Fruit fly (Drosophila melanogaster): ENCODE data around the gene NELF-B.

DNA sequence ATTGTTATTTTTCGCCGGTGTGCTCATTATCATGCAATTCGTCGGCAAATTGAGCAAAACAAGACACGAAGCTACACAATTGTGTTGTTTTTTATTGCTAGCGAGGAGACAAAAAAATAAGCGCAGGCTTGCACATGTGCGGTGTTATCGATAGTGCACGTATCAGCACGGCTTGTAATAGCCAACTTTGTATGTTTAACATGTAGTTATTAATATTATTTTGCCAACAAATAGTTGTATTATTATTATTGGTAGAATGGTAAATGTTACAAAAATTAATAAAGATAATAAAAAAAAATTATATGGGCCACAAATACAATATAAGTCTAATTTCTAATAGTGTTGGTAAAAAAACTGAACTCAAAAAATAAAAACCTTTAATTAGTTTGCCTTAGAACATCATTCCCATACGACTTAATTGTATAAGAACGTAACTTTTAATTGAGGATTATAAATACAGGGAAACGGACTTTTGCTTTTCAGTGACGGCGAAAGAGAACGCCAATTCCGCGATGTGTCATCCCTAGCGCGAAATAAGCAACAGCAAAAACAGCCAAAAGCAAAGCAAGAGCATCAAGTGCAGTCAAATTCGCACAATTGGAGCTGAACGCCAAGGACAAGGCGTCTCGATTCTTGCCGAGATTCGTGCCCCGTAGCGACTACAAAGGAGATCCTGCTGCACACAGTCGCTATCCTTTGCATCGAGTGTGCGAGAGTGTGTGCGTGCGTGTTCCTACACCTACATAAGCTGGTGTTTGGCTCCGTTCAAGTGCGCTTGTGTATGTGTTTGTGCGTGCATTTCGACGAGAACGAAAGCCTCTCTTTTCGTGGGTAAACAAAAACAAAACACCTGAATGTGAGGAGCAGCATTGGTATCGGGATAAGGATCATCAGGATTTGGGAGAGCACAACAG lies at the start of gene NELF-B, which contains the start of gene CG12155:
- TF ChIP-seq Hr78 (GFP tag; optimal IDR thresholded peaks at IDR 0.05) (no peak), dl (GFP tag; optimal IDR thresholded peaks at IDR 0.05; ENCODE audit: insufficient read depth in 1 of 2, partially characterized antibody in 2 of 2) (no peak), Abd-B (GFP tag; optimal IDR thresholded peaks at IDR 0.05) (no peak), Myc (optimal IDR thresholded peaks at IDR 0.05) (peak; percentile 2), Sp1 (GFP tag; optimal IDR thresholded peaks at IDR 0.05) (peak; percentile 47)
